Worm (Caenorhabditis elegans) whole organism, L2 larva: ENCODE results near the gene K11G9.5.

Experiments used
- alr-1 ChIP-seq: fragments of 150-350 bp; optimal IDR thresholded peaks from 2 replicates; lab custom pipeline; 2014; ENCODE audit warnings: missing biosample characterization, missing genetic modification characterization
- nhr-77 ChIP-seq: fragments of 150-350 bp; optimal IDR thresholded peaks from 2 replicates; lab custom pipeline; 2014; ENCODE audit warnings: missing biosample characterization, missing genetic modification characterization
- sem-4 ChIP-seq: fragments of 150-350 bp; optimal IDR thresholded peaks from 2 replicates; lab custom pipeline; 2014; ENCODE audit warnings: missing biosample characterization, missing genetic modification reagents, missing genetic modification characterization

- TF ChIP-seq sem-4 (tag; lab: Kevin White, UChicago): no peak
- no peak for TF ChIP-seq nhr-77 (tag; lab: Kevin White, UChicago)
- TF ChIP-seq alr-1: no peak
Observed at ce11 chrV:6699021-6699420, 10.7 kb upstream of the K11G9.5 start.
